Fruit fly (Drosophila melanogaster) whole organism, embryonic: ENCODE results near the gene Mst89B.
A peak's percentile ranks its signal among the peaks of the same experiment; 100 is the strongest.

ENCODE experiments used
- ATbp ChIP-seq: fragments of 200-800 bp; sonication (Bioruptor generic); optimal IDR thresholded peaks from 2 replicates; lab custom pipeline; 2017; ENCODE audit warnings: missing biosample characterization, mild to moderate bottlenecking, missing genetic modification characterization, missing genetic modification reagents
- CG10431 ChIP-seq: fragments of 200-800 bp; sonication (Bioruptor generic); optimal IDR thresholded peaks from 3 replicates; lab custom pipeline; 2018; ENCODE audit warnings: missing biosample characterization, mild to moderate bottlenecking, missing genetic modification characterization
- CG11504 ChIP-seq: fragments of 200-800 bp; sonication (Bioruptor generic); optimal IDR thresholded peaks from 3 replicates; lab custom pipeline; 2019; ENCODE audit warnings: missing biosample characterization, mild to moderate bottlenecking, missing genetic modification characterization, moderate library complexity
- CG11723 ChIP-seq: fragments of 200-800 bp; sonication (Bioruptor generic); optimal IDR thresholded peaks from 2 replicates; lab custom pipeline; 2017; ENCODE audit warnings: missing biosample characterization, mild to moderate bottlenecking, missing genetic modification characterization
- CG13296 ChIP-seq: fragments of 200-800 bp; sonication (Bioruptor generic); optimal IDR thresholded peaks from 3 replicates; lab custom pipeline; 2018; ENCODE audit warnings: missing biosample characterization, mild to moderate bottlenecking, missing genetic modification characterization
- CG13424 ChIP-seq: fragments of 200-800 bp; sonication (Bioruptor generic); optimal IDR thresholded peaks from 2 replicates; lab custom pipeline; 2019; ENCODE audit warnings: missing biosample characterization, mild to moderate bottlenecking, missing genetic modification characterization, moderate library complexity
- CG13624 ChIP-seq: fragments of 200-800 bp; sonication (Bioruptor generic); optimal IDR thresholded peaks from 2 replicates; lab custom pipeline; 2016; ENCODE audit warnings: missing biosample characterization, missing genetic modification characterization
- CG18619 ChIP-seq: fragments of 200-800 bp; sonication (Bioruptor generic); optimal IDR thresholded peaks from 3 replicates; lab custom pipeline; 2017; ENCODE audit warnings: missing biosample characterization, mild to moderate bottlenecking, missing genetic modification characterization
- CG2116 ChIP-seq: fragments of 200-800 bp; sonication (Bioruptor generic); optimal IDR thresholded peaks from 3 replicates; lab custom pipeline; 2018; ENCODE audit warnings: missing biosample characterization, mild to moderate bottlenecking, missing genetic modification characterization
- CG2199 ChIP-seq: fragments of 200-800 bp; sonication (Bioruptor generic); IDR thresholded peaks from 3 replicates; pipeline ENCODE4 v1.3.6; 2022; ENCODE audit warnings: missing biosample characterization, missing genetic modification characterization
- CG2875 ChIP-seq: fragments of 200-800 bp; sonication (Bioruptor generic); optimal IDR thresholded peaks from 2 replicates; lab custom pipeline; 2017; ENCODE audit warnings: missing biosample characterization, mild to moderate bottlenecking, missing genetic modification characterization, missing genetic modification reagents
- CG2889 ChIP-seq: fragments of 200-800 bp; sonication (Bioruptor generic); IDR thresholded peaks from 3 replicates; pipeline ENCODE4 v1.3.6; 2022; ENCODE audit warnings: missing biosample characterization, missing genetic modification characterization
- CG3407 ChIP-seq: fragments of 200-800 bp; sonication (Bioruptor generic); optimal IDR thresholded peaks from 2 replicates; lab custom pipeline; 2018; ENCODE audit warnings: missing biosample characterization, mild to moderate bottlenecking, missing genetic modification characterization
- CG4282 ChIP-seq: fragments of 200-800 bp; sonication (Bioruptor generic); optimal IDR thresholded peaks from 2 replicates; lab custom pipeline; 2016; ENCODE audit warnings: missing biosample characterization, missing genetic modification characterization
- CG43689 ChIP-seq: fragments of 200-800 bp; sonication (Bioruptor generic); IDR thresholded peaks from 2 replicates; pipeline ENCODE4 v1.3.6; 2022; ENCODE audit warnings: missing biosample characterization, missing genetic modification characterization
- CG4730 ChIP-seq: fragments of 200-800 bp; sonication (Bioruptor generic); IDR thresholded peaks from 2 replicates; pipeline ENCODE4 v1.3.6; 2022; ENCODE audit warnings: missing biosample characterization, missing genetic modification characterization
- CG6175 ChIP-seq: fragments of 200-800 bp; sonication (Bioruptor generic); IDR thresholded peaks from 3 replicates; pipeline ENCODE4 v1.3.6; 2022; ENCODE audit warnings: missing biosample characterization, missing genetic modification characterization
- CG7786 ChIP-seq: fragments of 200-800 bp; sonication (Bioruptor generic); optimal IDR thresholded peaks from 2 replicates; lab custom pipeline; 2016; ENCODE audit warnings: missing biosample characterization, missing genetic modification characterization
- CG8281 ChIP-seq: fragments of 200-800 bp; sonication (Bioruptor generic); optimal IDR thresholded peaks from 2 replicates; lab custom pipeline; 2018; ENCODE audit warnings: missing biosample characterization, mild to moderate bottlenecking, missing genetic modification characterization, moderate library complexity
- CrebB ChIP-seq: fragments of 200-800 bp; sonication (Bioruptor generic); optimal IDR thresholded peaks from 3 replicates; lab custom pipeline; 2018; ENCODE audit warnings: missing biosample characterization, mild to moderate bottlenecking, missing genetic modification characterization
- Dref ChIP-seq: fragments of 200-800 bp; sonication (Bioruptor generic); IDR thresholded peaks from 2 replicates; pipeline ENCODE4 v1.3.6; 2022; ENCODE audit warnings: missing biosample characterization, missing genetic modification characterization
- ERR ChIP-seq: fragments of 200-800 bp; sonication (Bioruptor generic); optimal IDR thresholded peaks from 2 replicates; lab custom pipeline; 2016; ENCODE audit warnings: missing biosample characterization, missing genetic modification characterization
- Fer2 ChIP-seq: fragments of 200-800 bp; sonication (Bioruptor generic); optimal IDR thresholded peaks from 2 replicates; lab custom pipeline; 2018; ENCODE audit warnings: missing biosample characterization, mild to moderate bottlenecking, missing genetic modification characterization, moderate library complexity
- Hand ChIP-seq: fragments of 200-800 bp; sonication (Bioruptor generic); optimal IDR thresholded peaks from 2 replicates; lab custom pipeline; 2017; ENCODE audit warnings: mild to moderate bottlenecking, missing biosample characterization, missing genetic modification reagents, missing genetic modification characterization
- Hr78 ChIP-seq, 2 experiments: fragments of 200-800 bp in 1 of 2; fragments of >200 bp in 1 of 2; sonication (Bioruptor generic) in 1 of 2; optimal IDR thresholded peaks; 2 replicates each; lab custom pipeline; 2017 to 2019; ENCODE audit warnings: missing biosample characterization in 2 of 2, missing genetic modification characterization in 2 of 2, mild to moderate bottlenecking in 1 of 2, moderate library complexity in 1 of 2
- Neu2 ChIP-seq: fragments of 200-800 bp; sonication (Bioruptor generic); optimal IDR thresholded peaks from 3 replicates; lab custom pipeline; 2016; ENCODE audit warnings: missing biosample characterization, missing genetic modification characterization, borderline replicate concordance
- Nf-YB ChIP-seq: fragments of 200-800 bp; sonication (Bioruptor generic); optimal IDR thresholded peaks from 3 replicates; lab custom pipeline; 2019; ENCODE audit warnings: missing biosample characterization, mild to moderate bottlenecking, missing genetic modification characterization, moderate library complexity
- PHDP ChIP-seq: fragments of 200-800 bp; sonication (Bioruptor generic); optimal IDR thresholded peaks from 3 replicates; lab custom pipeline; 2018; ENCODE audit warnings: missing biosample characterization, mild to moderate bottlenecking, missing genetic modification characterization, moderate library complexity
- Ravus ChIP-seq: fragments of 200-800 bp; sonication (Bioruptor generic); IDR thresholded peaks from 2 replicates; pipeline ENCODE4 v1.3.6; 2022; ENCODE audit warnings: missing biosample characterization, missing genetic modification characterization
- Scr ChIP-seq: fragments of 200-800 bp; sonication (Bioruptor generic); IDR thresholded peaks from 2 replicates; pipeline ENCODE4 v1.3.6; 2022; ENCODE audit warnings: missing biosample characterization, missing genetic modification characterization; ENCODE audit not compliant: partially characterized antibody
- Side ChIP-seq: fragments of 200-800 bp; sonication (Bioruptor generic); optimal IDR thresholded peaks from 2 replicates; lab custom pipeline; 2016; ENCODE audit warnings: missing biosample characterization, missing genetic modification characterization
- Sry-β ChIP-seq: fragments of 200-800 bp; sonication (Bioruptor generic); optimal IDR thresholded peaks from 2 replicates; lab custom pipeline; 2018; ENCODE audit warnings: missing biosample characterization, mild to moderate bottlenecking, missing genetic modification characterization, moderate library complexity
- az2 ChIP-seq: fragments of 200-800 bp; sonication (Bioruptor generic); optimal IDR thresholded peaks from 3 replicates; lab custom pipeline; 2016; ENCODE audit warnings: missing biosample characterization, missing genetic modification characterization
- chm ChIP-seq: fragments of 200-800 bp; sonication (Bioruptor generic); IDR thresholded peaks from 2 replicates; pipeline ENCODE4 v1.3.6; 2022; ENCODE audit warnings: missing biosample characterization, missing genetic modification characterization
- dati ChIP-seq: fragments of 200-800 bp; sonication (Bioruptor generic); IDR thresholded peaks from 2 replicates; pipeline ENCODE4 v1.3.6; 2022; ENCODE audit warnings: missing biosample characterization, missing genetic modification characterization
- emc ChIP-seq: fragments of 200-800 bp; sonication (Bioruptor generic); optimal IDR thresholded peaks from 2 replicates; lab custom pipeline; 2016; ENCODE audit warnings: missing biosample characterization, missing genetic modification characterization
- fd64A ChIP-seq: fragments of 200-800 bp; sonication (Bioruptor generic); optimal IDR thresholded peaks from 3 replicates; lab custom pipeline; 2018; ENCODE audit warnings: missing biosample characterization, mild to moderate bottlenecking, missing genetic modification characterization
- hbn ChIP-seq: fragments of 200-800 bp; sonication (Bioruptor generic); IDR thresholded peaks from 2 replicates; pipeline ENCODE4 v1.3.6; 2022; ENCODE audit warnings: missing biosample characterization, missing genetic modification characterization; ENCODE audit not compliant: partially characterized antibody
- nom ChIP-seq: fragments of 200-800 bp; sonication (Bioruptor generic); optimal IDR thresholded peaks from 2 replicates; lab custom pipeline; 2017; ENCODE audit warnings: missing biosample characterization, missing genetic modification characterization, mild to moderate bottlenecking, moderate library complexity, missing genetic modification reagents
- org-1 ChIP-seq: fragments of 200-800 bp; sonication (Bioruptor generic); optimal IDR thresholded peaks from 2 replicates; lab custom pipeline; 2017; ENCODE audit warnings: missing biosample characterization, missing genetic modification characterization
- run ChIP-seq: fragments of 200-800 bp; sonication (Bioruptor generic); optimal IDR thresholded peaks from 3 replicates; lab custom pipeline; 2018; ENCODE audit warnings: missing biosample characterization, mild to moderate bottlenecking, missing genetic modification characterization
- sens-2 ChIP-seq: fragments of 200-800 bp; sonication (Bioruptor generic); IDR thresholded peaks from 2 replicates; pipeline ENCODE4 v1.3.6; 2022; ENCODE audit warnings: missing biosample characterization, missing genetic modification characterization
- seq ChIP-seq: fragments of 200-800 bp; sonication (Bioruptor generic); IDR thresholded peaks from 2 replicates; pipeline ENCODE4 v1.3.6; 2022; ENCODE audit warnings: missing biosample characterization, missing genetic modification characterization
- sim ChIP-seq: fragments of 200-800 bp; sonication (Bioruptor generic); IDR thresholded peaks from 2 replicates; pipeline ENCODE4 v1.3.6; 2022; ENCODE audit warnings: missing biosample characterization, missing genetic modification characterization
- slp2 ChIP-seq: fragments of 200-800 bp; sonication (Bioruptor generic); optimal IDR thresholded peaks from 2 replicates; lab custom pipeline; 2016; ENCODE audit warnings: missing biosample characterization, missing genetic modification characterization
- stc ChIP-seq: fragments of 200-800 bp; sonication (Bioruptor generic); IDR thresholded peaks from 2 replicates; pipeline ENCODE4 v1.3.6; 2022; ENCODE audit warnings: missing biosample characterization, missing genetic modification characterization
- unpg ChIP-seq: fragments of 200-800 bp; sonication (Bioruptor generic); optimal IDR thresholded peaks from 3 replicates; lab custom pipeline; 2018; ENCODE audit warnings: missing biosample characterization, mild to moderate bottlenecking, missing genetic modification characterization, moderate library complexity
- vfl ChIP-seq: fragments of 200-800 bp; sonication (Bioruptor generic); optimal IDR thresholded peaks from 2 replicates; lab custom pipeline; 2016; ENCODE audit warnings: missing biosample characterization, missing genetic modification characterization
- yki ChIP-seq: fragments of >200 bp; optimal IDR thresholded peaks from 3 replicates; lab custom pipeline; 2018

Mst89B gene

dm6 chr3R:16235941-16236712 is 30.7 kb upstream of the Mst89B start (continued):
- TF ChIP-seq CG2116 (GFP tag; lab: Kevin White, UChicago) (peak; percentile 63), Dref (GFP tag; lab: Robert Waterston, UW) (no peak), Neu2 (GFP tag; lab: Kevin White, UChicago) (no peak), sens-2 (GFP tag; lab: Robert Waterston, UW) (no peak), Scr (GFP tag; lab: Robert Waterston, UW) (no peak), Ravus (no peak), sim (GFP tag; lab: Robert Waterston, UW) (no peak), ERR (GFP tag; lab: Kevin White, UChicago) (peak; percentile 62), CG43689 (GFP tag; lab: Robert Waterston, UW) (no peak), unpg (GFP tag; lab: Kevin White, UChicago) (peak; percentile 84), seq (GFP tag; lab: Robert Waterston, UW) (no peak), az2 (peak; percentile 87), CG13624 (no peak), dati (GFP tag; lab: Robert Waterston, UW) (no peak), Side (peak; percentile 4), hbn (GFP tag; lab: Robert Waterston, UW) (no peak), Nf-YB (GFP tag; lab: Kevin White, UChicago) (peak; percentile 81), CrebB (tag; lab: Kevin White, UChicago) (no peak), CG11723 (GFP tag; lab: Kevin White, UChicago) (peak; percentile 89), CG13424 (tag; lab: Kevin White, UChicago) (peak; percentile 96), CG2875 (GFP tag; lab: Kevin White, UChicago) (peak; percentile 90), emc (GFP tag; lab: Kevin White, UChicago) (peak; percentile 38), nom (GFP tag; lab: Kevin White, UChicago) (peak; percentile 63), CG4282 (GFP tag; lab: Kevin White, UChicago) (peak; percentile 37), CG6175 (GFP tag; lab: Robert Waterston, UW) (no peak), Hand (GFP tag; lab: Kevin White, UChicago) (peak; percentile 94), vfl (GFP tag; lab: Kevin White, UChicago) (no peak), CG4730 (GFP tag; lab: Robert Waterston, UW) (no peak), CG3407 (peak; percentile 73), Hr78 (GFP tag; optimal IDR thresholded peaks at IDR 0.05; lab: Kevin White, UChicago) (peak in 1 of 2 experiments; percentile 94), run (tag; lab: Kevin White, UChicago) (peak; percentile 79), Fer2 (tag; lab: Kevin White, UChicago) (peak; percentile 75), PHDP (tag; lab: Kevin White, UChicago) (peak; percentile 90), CG2889 (GFP tag; lab: Robert Waterston, UW) (no peak), ATbp (GFP tag; lab: Kevin White, UChicago) (peak; percentile 88), CG18619 (peak; percentile 97), Sry-β (GFP tag; lab: Kevin White, UChicago) (peak; percentile 21), CG13296 (GFP tag; lab: Kevin White, UChicago) (peak; percentile 94), yki (lab: Kevin White, UChicago) (no peak), CG7786 (GFP tag; lab: Kevin White, UChicago) (peak; percentile 84), chm (GFP tag; lab: Robert Waterston, UW) (no peak), CG11504 (peak; percentile 94), CG2199 (GFP tag; lab: Robert Waterston, UW) (no peak), stc (GFP tag; lab: Robert Waterston, UW) (no peak), CG10431 (GFP tag; lab: Kevin White, UChicago) (peak; percentile 95), CG8281 (tag; lab: Kevin White, UChicago) (peak; percentile 69), slp2 (peak; percentile 76), org-1 (GFP tag; lab: Kevin White, UChicago) (peak; percentile 90), fd64A (GFP tag; lab: Kevin White, UChicago) (peak; percentile 30)
